Worm (Caenorhabditis elegans): Measurements from ENCODE around the gene alh-3.
A peak's percentile ranks its signal among the peaks of the same experiment; 100 is the strongest.

alh-3 gene

DNA sequence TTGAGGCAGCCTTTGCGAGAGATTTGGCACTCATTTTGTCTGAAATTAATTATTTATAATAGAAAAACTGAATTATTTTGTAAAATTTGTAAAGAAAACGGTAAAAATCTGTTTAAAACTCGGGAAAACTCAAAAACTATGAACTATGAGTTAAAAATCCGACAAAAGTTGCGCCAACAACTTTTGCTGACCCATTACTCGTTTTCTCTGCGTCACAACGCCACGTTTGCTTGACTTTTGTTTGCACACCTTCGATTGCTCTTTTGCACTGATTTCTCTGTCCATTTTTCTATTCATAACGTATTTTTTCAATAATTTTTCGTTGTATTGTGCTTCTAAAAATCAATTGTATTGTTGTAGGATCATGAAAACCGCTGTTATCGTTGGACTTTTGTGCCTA is 13.8 kb downstream of the alh-3 start, which contains the start of gene fkb-1:
TSS of gene fkb-1 (plus strand) at position 361 of the 400 bp plus-strand sequence.
- TF ChIP-seq zag-1 (tag; optimal IDR thresholded peaks at IDR 0.05): peak; percentile 77
- no peak for TF ChIP-seq skn-1 (tag; optimal IDR thresholded peaks at IDR 0.05)
- peak; percentile 42 for TF ChIP-seq sem-4 (tag; optimal IDR thresholded peaks at IDR 0.05)
- TF ChIP-seq mab-5 (tag; optimal IDR thresholded peaks at IDR 0.05): no peak
- TF ChIP-seq nhr-21 (tag; optimal IDR thresholded peaks at IDR 0.05): peak; percentile 19
- TF ChIP-seq nhr-12 (tag; optimal IDR thresholded peaks at IDR 0.05): no peak
- no peak for TF ChIP-seq ZK546.5 (tag; optimal IDR thresholded peaks at IDR 0.05)
- TF ChIP-seq nhr-23 (tag; optimal IDR thresholded peaks at IDR 0.05): no peak
- TF ChIP-seq ceh-82 (tag; optimal IDR thresholded peaks at IDR 0.05): no peak
- peak; percentile 44 for TF ChIP-seq lin-11 (tag; optimal IDR thresholded peaks at IDR 0.05)
- no peak for TF ChIP-seq blmp-1 (tag; optimal IDR thresholded peaks at IDR 0.05; ENCODE audit: insufficient read depth)
- TF ChIP-seq nhr-10 (tag; optimal IDR thresholded peaks at IDR 0.05): no peak
- peak; percentile 98 for TF ChIP-seq crh-2 (tag; optimal IDR thresholded peaks at IDR 0.05)
- TF ChIP-seq unc-55 (GFP tag; optimal IDR thresholded peaks at IDR 0.05): peak; percentile 79
- TF ChIP-seq nhr-77 (tag; optimal IDR thresholded peaks at IDR 0.05): no peak
- TF ChIP-seq nhr-11 (tag; optimal IDR thresholded peaks at IDR 0.05): no peak
- TF ChIP-seq nhr-237 (tag; optimal IDR thresholded peaks at IDR 0.05): no peak
- peak; percentile 32 for TF ChIP-seq sma-3 (GFP tag; optimal IDR thresholded peaks at IDR 0.05)
- TF ChIP-seq gmeb-1 (tag; optimal IDR thresholded peaks at IDR 0.05): peak; percentile 77
- no peak for TF ChIP-seq dmd-4 (tag; optimal IDR thresholded peaks at IDR 0.05)
- no peak for TF ChIP-seq mbf-1 (tag; optimal IDR thresholded peaks at IDR 0.05)
- no peak for TF ChIP-seq snpc-4 (tag; optimal IDR thresholded peaks at IDR 0.05)
- TF ChIP-seq ztf-11 (tag; optimal IDR thresholded peaks at IDR 0.05): no peak
- peak; percentile 72 for TF ChIP-seq nhr-129 (tag; optimal IDR thresholded peaks at IDR 0.05)
- TF ChIP-seq ztf-4 (tag; optimal IDR thresholded peaks at IDR 0.05): no peak
- peak; percentile 74 for TF ChIP-seq fos-1 (tag; optimal IDR thresholded peaks at IDR 0.05)
- peak; percentile 87 for TF ChIP-seq C34F6.9 (tag; optimal IDR thresholded peaks at IDR 0.05)
- no peak for TF ChIP-seq alr-1 (tag; optimal IDR thresholded peaks at IDR 0.05)
- peak; percentile 76 for TF ChIP-seq sma-9 (GFP tag; optimal IDR thresholded peaks at IDR 0.05)
- TF ChIP-seq sma-9 (tag; optimal IDR thresholded peaks at IDR 0.05): no peak
- TF ChIP-seq elt-1 (tag; optimal IDR thresholded peaks at IDR 0.05): no peak
- no peak for TF ChIP-seq ama-1 (optimal IDR thresholded peaks at IDR 0.05)
- peak; percentile 49 to 83 for TF ChIP-seq lsy-2 (tag; optimal IDR thresholded peaks at IDR 0.05)
- TF ChIP-seq unc-39 (tag; optimal IDR thresholded peaks at IDR 0.05): no peak
- TF ChIP-seq F13H6.1 (tag; optimal IDR thresholded peaks at IDR 0.05): peak; percentile 59
- peak; percentile 45 for TF ChIP-seq nhr-6 (tag; optimal IDR thresholded peaks at IDR 0.05)
- TF ChIP-seq egl-27 (tag; optimal IDR thresholded peaks at IDR 0.05): no peak
- TF ChIP-seq mdl-1 (tag; optimal IDR thresholded peaks at IDR 0.05): no peak
- peak; percentile 50 for TF ChIP-seq lin-13 (GFP tag; optimal IDR thresholded peaks at IDR 0.05)
- TF ChIP-seq peb-1 (tag; optimal IDR thresholded peaks at IDR 0.05): no peak
- TF ChIP-seq aly-2 (tag; optimal IDR thresholded peaks at IDR 0.05): no peak
- no peak for TF ChIP-seq elt-3 (tag; optimal IDR thresholded peaks at IDR 0.05)
- no peak for TF ChIP-seq lin-39 (tag; optimal IDR thresholded peaks at IDR 0.05)
- TF ChIP-seq nhr-25 (tag; optimal IDR thresholded peaks at IDR 0.05): peak; percentile 38
- no peak for TF ChIP-seq ztf-1 (GFP tag; conservative IDR thresholded peaks at IDR 0.05)
- no peak for TF ChIP-seq Y55F3AM.14 (GFP tag; optimal IDR thresholded peaks at IDR 0.05)
- no peak for TF ChIP-seq ceh-16 (tag; optimal IDR thresholded peaks at IDR 0.05)
- no peak for TF ChIP-seq R02D3.7 (tag; optimal IDR thresholded peaks at IDR 0.05)
- no peak for TF ChIP-seq unc-62 (GFP tag; optimal IDR thresholded peaks at IDR 0.05)
